Fruit fly (Drosophila melanogaster): ENCODE measurements around the gene Sfp24C1.

Sfp24C1 gene

DNA sequence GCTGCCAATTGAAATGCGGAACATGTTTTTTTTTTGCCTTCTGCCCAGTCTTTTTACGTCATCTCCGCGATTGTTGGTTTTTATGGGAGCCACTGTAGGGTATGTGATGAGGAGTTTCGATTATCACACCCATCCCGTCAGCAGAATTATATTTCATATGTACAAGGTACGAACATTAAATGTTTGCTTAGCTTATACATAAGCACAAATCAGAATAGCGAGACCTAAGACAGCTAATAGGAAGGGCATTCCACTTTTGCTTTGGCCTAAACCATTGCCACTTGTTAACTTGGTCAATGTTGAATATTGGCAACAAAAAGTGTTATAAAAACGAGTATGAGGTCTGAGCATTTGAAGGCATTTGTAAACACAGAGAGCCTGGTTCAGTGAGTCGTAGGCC lies 2.8 kb downstream of the Sfp24C1 start, which contains the start of gene CG2816 (continued):
- peak; percentile 54 for TF ChIP-seq jumu (GFP tag; optimal IDR thresholded peaks at IDR 0.05)
- TF ChIP-seq peb (GFP tag; IDR thresholded peaks at IDR 0.05), result no peak
- peak; percentile 84 for TF ChIP-seq her (GFP tag; optimal IDR thresholded peaks at IDR 0.05)
- no peak for TF ChIP-seq CG13894 (tag; optimal IDR thresholded peaks at IDR 0.05)
- peak; percentile 13 for TF ChIP-seq CG34376 (GFP tag; optimal IDR thresholded peaks at IDR 0.05)
- TF ChIP-seq HLH4C (GFP tag; IDR thresholded peaks at IDR 0.05; ENCODE audit: partially characterized antibody), result no peak
- TF ChIP-seq ftz-f1 (GFP tag; optimal IDR thresholded peaks at IDR 0.05), result peak; percentile 35
- no peak for TF ChIP-seq trem (tag; optimal IDR thresholded peaks at IDR 0.05)
- TF ChIP-seq CG8281 (tag; optimal IDR thresholded peaks at IDR 0.05), result no peak
- TF ChIP-seq lab (GFP tag; optimal IDR thresholded peaks at IDR 0.05), result peak; percentile 63
- peak; percentile 60 for TF ChIP-seq Chrac-16 (GFP tag; optimal IDR thresholded peaks at IDR 0.05)
- no peak for TF ChIP-seq sima (GFP tag; optimal IDR thresholded peaks at IDR 0.05)
- TF ChIP-seq chn (GFP tag; optimal IDR thresholded peaks at IDR 0.05), result peak; percentile 25
- TF ChIP-seq slbo (GFP tag; IDR thresholded peaks at IDR 0.05), result peak; percentile 95
- peak; percentile 55 for TF ChIP-seq CG3281 (GFP tag; optimal IDR thresholded peaks at IDR 0.05)
- no peak for TF ChIP-seq NC2β (GFP tag; optimal IDR thresholded peaks at IDR 0.05)
- TF ChIP-seq CG14441 (GFP tag; IDR thresholded peaks at IDR 0.05), result peak; percentile 63; the same call in 1 of the 2 replicates
- TF ChIP-seq CG32767 (GFP tag; IDR thresholded peaks at IDR 0.05), result 0 out of 2 replicates have a peak, but pooled peaks have one; percentile 14
- 0 out of 3 replicates have a peak, but pooled peaks have one; percentile 18 for TF ChIP-seq C15 (GFP tag; IDR thresholded peaks at IDR 0.05)
- peak; percentile 79 for TF ChIP-seq CHES-1-like (GFP tag; optimal IDR thresholded peaks at IDR 0.05)
- no peak for TF ChIP-seq dm (GFP tag; optimal IDR thresholded peaks at IDR 0.05)
- peak; percentile 63 for TF ChIP-seq CG12299 (tag; optimal IDR thresholded peaks at IDR 0.05)
- no peak for TF ChIP-seq Ets97D (GFP tag; optimal IDR thresholded peaks at IDR 0.05)
- peak; percentile 11 to 75 for TF ChIP-seq chif (GFP tag; optimal IDR thresholded peaks at IDR 0.05)
- TF ChIP-seq knrl (GFP tag; IDR thresholded peaks at IDR 0.05; ENCODE audit: partially characterized antibody), result no peak
- peak; percentile 36 for TF ChIP-seq HmgD (GFP tag; optimal IDR thresholded peaks at IDR 0.05)
- peak; percentile 86 for TF ChIP-seq lbe (GFP tag; optimal IDR thresholded peaks at IDR 0.05)

DNA sequence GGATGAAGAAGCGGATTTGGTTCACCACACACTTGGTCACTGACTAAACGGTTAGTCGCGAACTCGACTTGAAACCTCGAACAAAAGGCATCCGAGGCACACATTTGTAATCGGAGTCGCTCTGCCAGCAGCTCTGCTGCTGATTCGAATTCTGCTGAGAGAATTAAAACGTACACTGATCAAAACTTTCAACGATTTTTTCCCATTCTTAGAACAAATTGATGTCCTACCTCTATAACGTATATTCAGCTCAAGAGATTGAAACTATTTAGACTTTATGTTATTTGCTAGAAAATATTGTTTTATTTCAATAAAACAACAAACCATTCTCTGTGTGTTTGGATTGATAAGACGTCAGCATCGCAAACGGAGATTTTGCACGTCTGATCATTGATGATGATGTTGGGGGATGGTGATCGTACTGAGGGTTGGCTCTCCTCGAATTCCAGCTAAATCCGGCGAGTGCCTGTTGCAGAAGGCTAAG lies 5.0 kb downstream of the Sfp24C1 start, which contains the start of gene CG31778:
Gene CG31778 (minus strand): TSS at position 51 of the 484 bp plus-strand sequence.
- TF ChIP-seq Atf6 (GFP tag; IDR thresholded peaks at IDR 0.05), result peak; percentile 44; the same call in 1 of the 2 replicates
- TF ChIP-seq Hr3 (GFP tag; optimal IDR thresholded peaks at IDR 0.05), result no peak
- TF ChIP-seq maf-S (GFP tag; optimal IDR thresholded peaks at IDR 0.05), result no peak
- TF ChIP-seq CG17186 (GFP tag; optimal IDR thresholded peaks at IDR 0.05), result no peak
- peak; percentile 47; the same call in 1 of the 2 replicates for TF ChIP-seq Adf1 (GFP tag; IDR thresholded peaks at IDR 0.05)
- no peak for TF ChIP-seq CrebB (tag; optimal IDR thresholded peaks at IDR 0.05)
- TF ChIP-seq slbo (GFP tag; IDR thresholded peaks at IDR 0.05), result peak; percentile 30; the same call in 1 of the 2 replicates
- TF ChIP-seq CG8478 (optimal IDR thresholded peaks at IDR 0.05), result no peak
- no peak for TF ChIP-seq CG14710 (tag; optimal IDR thresholded peaks at IDR 0.05)
- no peak for TF ChIP-seq CG1602 (GFP tag; optimal IDR thresholded peaks at IDR 0.05)
- 0 out of 3 replicates have a peak, but pooled peaks have one; percentile 43 for TF ChIP-seq CG11695 (GFP tag; IDR thresholded peaks at IDR 0.05)
- TF ChIP-seq CG11398 (GFP tag; optimal IDR thresholded peaks at IDR 0.05), result no peak
- peak; percentile 35; the same call in 1 of the 2 replicates for TF ChIP-seq Ptx1 (GFP tag; IDR thresholded peaks at IDR 0.05)
- peak; percentile 12 for TF ChIP-seq Meics (GFP tag; optimal IDR thresholded peaks at IDR 0.05)
- peak; percentile 25 for TF ChIP-seq cwo (GFP tag; optimal IDR thresholded peaks at IDR 0.05)
- no peak for TF ChIP-seq grau (tag; optimal IDR thresholded peaks at IDR 0.05)
- TF ChIP-seq Dip3 (GFP tag; optimal IDR thresholded peaks at IDR 0.05), result peak; percentile 9
- peak; percentile 84 for TF ChIP-seq lbe (GFP tag; optimal IDR thresholded peaks at IDR 0.05)
- peak; percentile 68 for TF ChIP-seq nom (GFP tag; optimal IDR thresholded peaks at IDR 0.05)
- peak in 1 of 2 experiments; percentile 4 for TF ChIP-seq Hr51 (GFP tag; optimal IDR thresholded peaks at IDR 0.05)
- no peak for TF ChIP-seq CG1529 (GFP tag; optimal IDR thresholded peaks at IDR 0.05)
- TF ChIP-seq CG9932 (GFP tag; IDR thresholded peaks at IDR 0.05), result no peak
- no peak for TF ChIP-seq CG33213 (GFP tag; optimal IDR thresholded peaks at IDR 0.05)
- 0 out of 2 replicates have a peak, but pooled peaks have one; percentile 15 for TF ChIP-seq sob (GFP tag; IDR thresholded peaks at IDR 0.05)
- TF ChIP-seq PHDP (tag; optimal IDR thresholded peaks at IDR 0.05), result peak; percentile 25
- peak; percentile 59 for TF ChIP-seq row (GFP tag; IDR thresholded peaks at IDR 0.05)
